Worm (Caenorhabditis elegans) whole organism, L1 larva: ENCODE measurements around the gene ZK1010.10.

Experiments
- ama-1 ChIP-seq: fragments of 150-350 bp; optimal IDR thresholded peaks from 2 replicates; lab custom pipeline; 2014
- jun-1 ChIP-seq: fragments of 150-350 bp; optimal IDR thresholded peaks from 2 replicates; lab custom pipeline; 2014; ENCODE audit warnings: missing biosample characterization, missing genetic modification reagents, missing genetic modification characterization
- snpc-4 ChIP-seq: fragments of 150-350 bp; optimal IDR thresholded peaks from 2 replicates; lab custom pipeline; 2014; ENCODE audit warnings: missing biosample characterization, missing genetic modification characterization

DNA sequence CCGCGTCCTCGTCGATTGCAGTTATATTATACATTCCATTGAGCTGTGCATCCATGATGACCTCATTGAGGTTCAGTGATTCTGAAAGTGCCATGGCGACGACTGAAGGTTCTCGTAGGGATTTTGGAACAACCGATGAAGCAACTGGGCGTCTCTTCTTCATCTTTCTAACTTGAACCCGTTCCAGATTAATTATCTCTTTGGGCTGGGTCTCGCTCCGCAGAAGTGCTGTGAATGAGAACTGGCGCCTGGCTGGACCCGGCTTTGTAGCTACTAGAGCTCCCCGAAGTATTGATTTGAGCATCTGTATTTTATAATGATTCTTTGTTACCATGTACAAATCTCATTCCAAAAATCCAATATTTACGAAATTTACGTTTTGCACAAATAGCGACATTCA lies 24.6 kb upstream of the ZK1010.10 start, which contains the start of gene ZK1010.2:
- TF ChIP-seq jun-1 (tag; lab: Kevin White, UChicago) (no peak), ama-1 (lab: Kevin White, UChicago) (no peak), snpc-4 (tag; lab: Kevin White, UChicago) (no peak)
